Fruit fly (Drosophila melanogaster) whole organism, embryonic: ENCODE results near the gene Baldspot.

Experiments used
- Adf1 ChIP-seq: fragments of 200-800 bp; sonication (Bioruptor generic); IDR thresholded peaks from 2 replicates; pipeline ENCODE4 v1.3.6; 2022; ENCODE audit warnings: missing biosample characterization, missing genetic modification characterization
- CG10959 ChIP-seq: fragments of 200-800 bp; sonication (Bioruptor generic); IDR thresholded peaks from 2 replicates; pipeline ENCODE4 v1.3.6; 2022; ENCODE audit warnings: missing biosample characterization, missing genetic modification characterization
- CG14667 ChIP-seq: fragments of 200-800 bp; sonication (Bioruptor generic); IDR thresholded peaks from 2 replicates; pipeline ENCODE4 v1.3.6; 2022; ENCODE audit warnings: missing biosample characterization, missing genetic modification characterization
- CG17186 ChIP-seq: fragments of 200-800 bp; sonication (Bioruptor generic); optimal IDR thresholded peaks from 3 replicates; lab custom pipeline; 2017; ENCODE audit warnings: missing biosample characterization, missing genetic modification reagents, missing genetic modification characterization
- CG17361 ChIP-seq: fragments of 200-800 bp; sonication (Bioruptor generic); IDR thresholded peaks from 3 replicates; pipeline ENCODE4 v1.3.6; 2022; ENCODE audit warnings: missing biosample characterization, missing genetic modification characterization
- CG1792 ChIP-seq: fragments of 200-800 bp; sonication (Bioruptor generic); optimal IDR thresholded peaks from 2 replicates; lab custom pipeline; 2016; ENCODE audit warnings: missing biosample characterization, missing genetic modification characterization
- CG2889 ChIP-seq: fragments of 200-800 bp; sonication (Bioruptor generic); IDR thresholded peaks from 3 replicates; pipeline ENCODE4 v1.3.6; 2022; ENCODE audit warnings: missing biosample characterization, missing genetic modification characterization
- CG30431 ChIP-seq: fragments of 200-800 bp; sonication (Bioruptor generic); optimal IDR thresholded peaks from 2 replicates; lab custom pipeline; 2017; ENCODE audit warnings: missing biosample characterization, missing genetic modification characterization
- CG31365 ChIP-seq: fragments of 200-800 bp; sonication (Bioruptor generic); optimal IDR thresholded peaks from 2 replicates; lab custom pipeline; 2018; ENCODE audit warnings: missing biosample characterization, mild to moderate bottlenecking, missing genetic modification characterization
- CG32532 ChIP-seq: fragments of 200-800 bp; sonication (Bioruptor generic); IDR thresholded peaks from 2 replicates; pipeline ENCODE4 v1.3.6; 2022; ENCODE audit warnings: missing biosample characterization, missing genetic modification characterization
- CG4707 ChIP-seq: fragments of 200-800 bp; sonication (Bioruptor generic); optimal IDR thresholded peaks from 2 replicates; lab custom pipeline; 2018; ENCODE audit warnings: missing biosample characterization, mild to moderate bottlenecking, missing genetic modification characterization, moderate library complexity
- CG5245 ChIP-seq: fragments of 200-800 bp; sonication (Bioruptor generic); optimal IDR thresholded peaks from 3 replicates; lab custom pipeline; 2016; ENCODE audit warnings: missing biosample characterization, missing genetic modification characterization
- CG6254 ChIP-seq: fragments of 200-800 bp; sonication (Bioruptor generic); optimal IDR thresholded peaks from 3 replicates; lab custom pipeline; 2017; ENCODE audit warnings: mild to moderate bottlenecking, missing biosample characterization, missing genetic modification reagents, missing genetic modification characterization
- CG6689 ChIP-seq: fragments of 200-800 bp; sonication (Bioruptor generic); IDR thresholded peaks from 2 replicates; pipeline ENCODE4 v1.3.6; 2022; ENCODE audit warnings: missing biosample characterization, missing genetic modification characterization
- CG6765 ChIP-seq: fragments of 200-800 bp; sonication (Bioruptor generic); optimal IDR thresholded peaks from 3 replicates; lab custom pipeline; 2017; ENCODE audit warnings: missing biosample characterization, mild to moderate bottlenecking, missing genetic modification characterization
- CG6813 ChIP-seq: fragments of 200-800 bp; sonication (Bioruptor generic); optimal IDR thresholded peaks from 2 replicates; lab custom pipeline; 2017; ENCODE audit warnings: missing biosample characterization, missing genetic modification characterization, mild to moderate bottlenecking, moderate library complexity, missing genetic modification reagents
- CG7786 ChIP-seq: fragments of 200-800 bp; sonication (Bioruptor generic); optimal IDR thresholded peaks from 2 replicates; lab custom pipeline; 2016; ENCODE audit warnings: missing biosample characterization, missing genetic modification characterization
- CG7839 ChIP-seq: fragments of 200-800 bp; sonication (Bioruptor generic); optimal IDR thresholded peaks from 3 replicates; lab custom pipeline; 2018; ENCODE audit warnings: missing biosample characterization, mild to moderate bottlenecking, missing genetic modification characterization, moderate library complexity
- D19B ChIP-seq: fragments of 200-800 bp; sonication (Bioruptor generic); optimal IDR thresholded peaks from 2 replicates; lab custom pipeline; 2017; ENCODE audit warnings: missing biosample characterization, mild to moderate bottlenecking, missing genetic modification characterization
- Deaf1 ChIP-seq: fragments of 200-800 bp; optimal IDR thresholded peaks from 3 replicates; lab custom pipeline; 2019; ENCODE audit warnings: missing biosample characterization, mild to moderate bottlenecking, missing genetic modification characterization, moderate library complexity
- Dfd ChIP-seq, 2 experiments: fragments of >200 bp; optimal IDR thresholded peaks; 2 replicates each; lab custom pipeline; 2017; ENCODE audit warnings: missing biosample characterization in 2 of 2, missing genetic modification characterization in 2 of 2
- Doc2 ChIP-seq: fragments of 200-800 bp; sonication (Bioruptor generic); IDR thresholded peaks from 2 replicates; pipeline ENCODE4 v1.3.6; 2022; ENCODE audit warnings: missing biosample characterization, missing genetic modification characterization
- Doc3 ChIP-seq: fragments of 200-800 bp; sonication (Bioruptor generic); IDR thresholded peaks from 3 replicates; pipeline ENCODE4 v1.3.6; 2022; ENCODE audit warnings: missing biosample characterization, missing genetic modification characterization; ENCODE audit not compliant: partially characterized antibody
- Elba2 ChIP-seq: fragments of 200-800 bp; sonication (Bioruptor generic); optimal IDR thresholded peaks from 3 replicates; lab custom pipeline; 2016; ENCODE audit warnings: missing biosample characterization, missing genetic modification characterization
- Hand ChIP-seq: fragments of 200-800 bp; sonication (Bioruptor generic); optimal IDR thresholded peaks from 2 replicates; lab custom pipeline; 2017; ENCODE audit warnings: mild to moderate bottlenecking, missing biosample characterization, missing genetic modification reagents, missing genetic modification characterization
- Mad ChIP-seq: fragments of 200-800 bp; sonication (Bioruptor generic); optimal IDR thresholded peaks from 2 replicates; lab custom pipeline; 2016; ENCODE audit warnings: missing biosample characterization, missing genetic modification characterization
- Max ChIP-seq: fragments of 200-800 bp; sonication (Bioruptor generic); optimal IDR thresholded peaks from 2 replicates; lab custom pipeline; 2016; ENCODE audit warnings: missing biosample characterization, mild to moderate bottlenecking, missing genetic modification characterization
- Meics ChIP-seq: fragments of 200-800 bp; sonication (Bioruptor generic); optimal IDR thresholded peaks from 2 replicates; lab custom pipeline; 2017; ENCODE audit warnings: missing biosample characterization, mild to moderate bottlenecking, missing genetic modification characterization
- Optix ChIP-seq: fragments of 200-800 bp; sonication (Bioruptor generic); IDR thresholded peaks from 3 replicates; pipeline ENCODE4 v1.3.6; 2022; ENCODE audit warnings: missing biosample characterization, missing genetic modification characterization
- Ravus ChIP-seq: fragments of 200-800 bp; sonication (Bioruptor generic); IDR thresholded peaks from 2 replicates; pipeline ENCODE4 v1.3.6; 2022; ENCODE audit warnings: missing biosample characterization, missing genetic modification characterization
- abd-A ChIP-seq: fragments of 200-800 bp; sonication (Bioruptor generic); optimal IDR thresholded peaks from 3 replicates; lab custom pipeline; 2019; ENCODE audit warnings: missing biosample characterization, mild to moderate bottlenecking, missing genetic modification characterization, moderate library complexity
- ac ChIP-seq: fragments of 200-800 bp; sonication (Bioruptor generic); optimal IDR thresholded peaks from 3 replicates; lab custom pipeline; 2017; ENCODE audit warnings: missing biosample characterization, mild to moderate bottlenecking, missing genetic modification characterization
- ara ChIP-seq: fragments of 200-800 bp; sonication (Bioruptor generic); IDR thresholded peaks from 2 replicates; pipeline ENCODE4 v1.3.6; 2022; ENCODE audit warnings: missing biosample characterization, missing genetic modification characterization
- bowl ChIP-seq: fragments of 200-800 bp; sonication (Bioruptor generic); IDR thresholded peaks from 2 replicates; pipeline ENCODE4 v1.3.6; 2022; ENCODE audit warnings: missing biosample characterization, missing genetic modification characterization
- chinmo ChIP-seq: fragments of 200-800 bp; sonication (Bioruptor generic); IDR thresholded peaks from 4 replicates; pipeline ENCODE4 v1.3.6; 2022; ENCODE audit warnings: missing biosample characterization, missing genetic modification characterization; ENCODE audit not compliant: partially characterized antibody
- crol ChIP-seq: fragments of 200-800 bp; sonication (Bioruptor generic); IDR thresholded peaks from 2 replicates; pipeline ENCODE4 v1.3.6; 2022; ENCODE audit warnings: missing biosample characterization, missing genetic modification characterization
- danr ChIP-seq: fragments of 200-800 bp; sonication (Bioruptor generic); IDR thresholded peaks from 2 replicates; pipeline ENCODE4 v1.3.6; 2022; ENCODE audit warnings: missing biosample characterization, missing genetic modification characterization
- eyg ChIP-seq: fragments of 200-800 bp; sonication (Bioruptor generic); optimal IDR thresholded peaks from 3 replicates; lab custom pipeline; 2016; ENCODE audit warnings: missing biosample characterization, missing genetic modification characterization
- fd102C ChIP-seq: fragments of 200-800 bp; sonication (Bioruptor generic); optimal IDR thresholded peaks from 2 replicates; lab custom pipeline; 2018; ENCODE audit warnings: missing biosample characterization, mild to moderate bottlenecking, missing genetic modification characterization, moderate library complexity
- hb ChIP-seq: fragments of 200-800 bp; sonication (Bioruptor generic); IDR thresholded peaks from 3 replicates; pipeline ENCODE4 v1.3.6; 2022; ENCODE audit warnings: missing biosample characterization, missing genetic modification characterization; ENCODE audit not compliant: partially characterized antibody
- klu ChIP-seq: fragments of 200-800 bp; sonication (Bioruptor generic); IDR thresholded peaks from 2 replicates; pipeline ENCODE4 v1.3.6; 2022; ENCODE audit warnings: missing biosample characterization, missing genetic modification characterization
- lbe ChIP-seq: fragments of 200-800 bp; sonication (Bioruptor generic); optimal IDR thresholded peaks from 2 replicates; lab custom pipeline; 2016; ENCODE audit warnings: missing biosample characterization, mild to moderate bottlenecking, missing genetic modification characterization
- lola ChIP-seq, 3 experiments: fragments of >200 bp in 2 of 3; fragments of 200-800 bp in 1 of 3; sonication (Bioruptor generic) in 1 of 3; optimal IDR thresholded peaks; 2 replicates each; lab custom pipeline; 2017 to 2019; ENCODE audit warnings: missing biosample characterization in 3 of 3, missing genetic modification characterization in 3 of 3, mild to moderate bottlenecking in 1 of 3, moderate library complexity in 1 of 3
- nerfin-1 ChIP-seq: fragments of 200-800 bp; sonication (Bioruptor generic); optimal IDR thresholded peaks from 3 replicates; lab custom pipeline; 2019; ENCODE audit warnings: missing biosample characterization, mild to moderate bottlenecking, missing genetic modification characterization, moderate library complexity
- nerfin-2 ChIP-seq: fragments of 200-800 bp; sonication (Bioruptor generic); IDR thresholded peaks from 2 replicates; pipeline ENCODE4 v1.3.6; 2022; ENCODE audit warnings: missing biosample characterization, missing genetic modification characterization; ENCODE audit not compliant: partially characterized antibody
- pum ChIP-seq: fragments of 200-800 bp; sonication (Bioruptor generic); optimal IDR thresholded peaks from 2 replicates; lab custom pipeline; 2016; ENCODE audit warnings: missing biosample characterization, missing genetic modification characterization
- pzg ChIP-seq: fragments of 200-800 bp; sonication (Bioruptor generic); optimal IDR thresholded peaks from 3 replicates; lab custom pipeline; 2018; ENCODE audit warnings: missing biosample characterization, mild to moderate bottlenecking, missing genetic modification characterization, moderate library complexity
- sim ChIP-seq: fragments of 200-800 bp; sonication (Bioruptor generic); IDR thresholded peaks from 2 replicates; pipeline ENCODE4 v1.3.6; 2022; ENCODE audit warnings: missing biosample characterization, missing genetic modification characterization
- sna ChIP-seq: fragments of 200-800 bp; sonication (Bioruptor generic); IDR thresholded peaks from 2 replicates; pipeline ENCODE4 v1.3.6; 2022; ENCODE audit warnings: missing biosample characterization, missing genetic modification characterization; ENCODE audit not compliant: partially characterized antibody
- ssp ChIP-seq: fragments of 200-800 bp; sonication (Bioruptor generic); IDR thresholded peaks from 2 replicates; pipeline ENCODE4 v1.3.6; 2022; ENCODE audit warnings: missing biosample characterization, missing genetic modification characterization
- zf30C ChIP-seq: fragments of 200-800 bp; sonication (Bioruptor generic); optimal IDR thresholded peaks from 3 replicates; lab custom pipeline; 2018; ENCODE audit warnings: missing biosample characterization, mild to moderate bottlenecking, missing genetic modification characterization

The Baldspot gene

dm6 chr3L:16609120-16609519 is 52.3 kb downstream of the Baldspot start, which contains the start of gene CG4098 (continued):
- TF ChIP-seq nerfin-2 (GFP tag; lab: Robert Waterston, UW) (no peak), Hand (GFP tag; lab: Kevin White, UChicago) (no peak), CG14667 (GFP tag; lab: Robert Waterston, UW) (peak; percentile 71; the same call in 1 of the 2 replicates), chinmo (GFP tag; lab: Robert Waterston, UW) (no peak), lola (GFP tag; optimal IDR thresholded peaks at IDR 0.05; lab: Kevin White, UChicago) (no peak), Meics (GFP tag; lab: Kevin White, UChicago) (peak; percentile 69), Ravus (GFP tag; lab: Robert Waterston, UW) (no peak), Dfd (GFP tag; optimal IDR thresholded peaks at IDR 0.05; lab: Kevin White, UChicago) (no peak), CG31365 (tag; lab: Kevin White, UChicago) (peak; percentile 67), CG7786 (GFP tag; lab: Kevin White, UChicago) (peak; percentile 68), CG7839 (tag; lab: Kevin White, UChicago) (peak; percentile 44), zf30C (GFP tag; lab: Kevin White, UChicago) (no peak), Doc2 (GFP tag; lab: Robert Waterston, UW) (no peak), lbe (GFP tag; lab: Kevin White, UChicago) (peak; percentile 21), CG4707 (GFP tag; lab: Kevin White, UChicago) (no peak), pum (peak; percentile 60), ssp (peak; percentile 46), danr (GFP tag; lab: Robert Waterston, UW) (no peak), Doc3 (GFP tag; lab: Robert Waterston, UW) (0 out of 3 replicates have a peak, but pooled peaks have one; percentile 10), Optix (GFP tag; lab: Robert Waterston, UW) (peak; percentile 50; the same call in 2 of the 3 replicates), Elba2 (GFP tag; lab: Kevin White, UChicago) (no peak), CG10959 (GFP tag; lab: Robert Waterston, UW) (no peak; the same call in 1 of the 2 replicates), klu (GFP tag; lab: Robert Waterston, UW) (no peak), CG6689 (peak; percentile 47; the same call in 1 of the 2 replicates), ara (GFP tag; lab: Robert Waterston, UW) (no peak; the same call in 1 of the 2 replicates), bowl (no peak), abd-A (tag; lab: Kevin White, UChicago) (no peak), CG30431 (GFP tag; lab: Kevin White, UChicago) (peak; percentile 29), D19B (GFP tag; lab: Kevin White, UChicago) (no peak), hb (GFP tag; lab: Robert Waterston, UW) (no peak), CG32532 (GFP tag; lab: Robert Waterston, UW) (peak; percentile 81), CG6254 (GFP tag; lab: Kevin White, UChicago) (no peak), pzg (GFP tag; lab: Kevin White, UChicago) (peak; percentile 68), CG17361 (GFP tag; lab: Robert Waterston, UW) (no peak), nerfin-1 (tag; lab: Kevin White, UChicago) (no peak), CG17186 (no peak), CG6813 (GFP tag; lab: Kevin White, UChicago) (no peak), Deaf1 (tag; lab: Kevin White, UChicago) (no peak), CG5245 (GFP tag; lab: Kevin White, UChicago) (peak; percentile 47), crol (GFP tag; lab: Robert Waterston, UW) (no peak), CG6765 (GFP tag; lab: Kevin White, UChicago) (no peak), Max (no peak), CG2889 (GFP tag; lab: Robert Waterston, UW) (peak; percentile 57; the same call in 1 of the 3 replicates), Mad (GFP tag; lab: Kevin White, UChicago) (no peak), sim (GFP tag; lab: Robert Waterston, UW) (no peak), ac (no peak), Adf1 (GFP tag; lab: Robert Waterston, UW) (peak; percentile 27; the same call in 1 of the 2 replicates), sna (GFP tag; lab: Robert Waterston, UW) (no peak), fd102C (GFP tag; lab: Kevin White, UChicago) (no peak), CG1792 (peak; percentile 42), eyg (GFP tag; lab: Kevin White, UChicago) (peak; percentile 19)
